Fruit fly (Drosophila melanogaster) whole organism, larva: ENCODE data around the gene CG15254.
A peak's percentile ranks its signal among the peaks of the same experiment; 100 is the strongest.
"Not testable (repeated sequence)": the region's sequence is repeated elsewhere in the genome, so short reads cannot be mapped to it uniquely, and the experiment has no call there.

Experiments used
- noc ChIP-seq: fragments of 200-800 bp; sonication (Bioruptor generic); optimal IDR thresholded peaks from 3 replicates; lab custom pipeline; 2019; ENCODE audit warnings: missing biosample characterization, mild to moderate bottlenecking, missing genetic modification characterization, moderate library complexity

CG15254 gene

DNA sequence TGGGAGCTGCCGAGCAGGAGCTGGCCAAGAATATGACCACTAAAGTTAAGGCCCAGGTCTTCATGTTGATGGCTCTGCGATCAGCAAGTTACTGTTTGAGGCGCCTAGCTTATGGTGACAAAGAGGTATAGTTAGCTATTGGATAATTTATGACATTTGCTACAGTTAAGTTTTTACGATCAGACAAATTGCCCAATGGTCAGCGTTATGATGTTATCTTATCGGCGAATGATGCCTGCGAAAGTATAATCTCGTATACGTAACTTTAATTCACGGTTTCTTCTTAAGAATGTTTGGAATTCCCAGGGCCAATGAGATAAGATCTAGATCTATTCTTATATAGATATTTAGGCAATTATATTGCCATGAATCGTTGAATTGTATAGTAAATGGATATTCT lies at the start of gene CG15254:
TSS of gene CG15254 (minus strand) at position 101 of the 400 bp plus-strand sequence.
- no peak for TF ChIP-seq noc

DNA sequence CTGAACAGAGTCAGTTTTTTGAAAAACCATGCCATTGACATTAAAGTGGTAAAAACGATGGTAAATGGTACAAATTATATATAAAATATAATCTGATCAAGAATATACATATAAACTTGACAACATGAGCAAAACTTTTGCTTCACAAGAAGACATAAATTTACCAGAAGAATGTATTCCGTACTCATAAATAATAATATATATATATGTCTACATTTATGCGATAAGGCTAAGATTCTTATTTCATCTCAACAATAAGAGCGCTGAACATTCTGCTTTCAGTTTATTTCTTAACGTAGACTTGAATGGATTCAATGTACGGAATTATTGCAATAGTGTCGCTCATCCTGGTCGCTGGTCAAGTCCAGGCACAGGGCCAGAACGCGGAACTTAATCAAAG lies 46.1 kb upstream of the CG15254 start, which contains the start of gene CG18477:
TSS of gene CG18477 (plus strand) at position 301 of the 400 bp plus-strand sequence.
- TF ChIP-seq noc = not testable (repeated sequence)

DNA sequence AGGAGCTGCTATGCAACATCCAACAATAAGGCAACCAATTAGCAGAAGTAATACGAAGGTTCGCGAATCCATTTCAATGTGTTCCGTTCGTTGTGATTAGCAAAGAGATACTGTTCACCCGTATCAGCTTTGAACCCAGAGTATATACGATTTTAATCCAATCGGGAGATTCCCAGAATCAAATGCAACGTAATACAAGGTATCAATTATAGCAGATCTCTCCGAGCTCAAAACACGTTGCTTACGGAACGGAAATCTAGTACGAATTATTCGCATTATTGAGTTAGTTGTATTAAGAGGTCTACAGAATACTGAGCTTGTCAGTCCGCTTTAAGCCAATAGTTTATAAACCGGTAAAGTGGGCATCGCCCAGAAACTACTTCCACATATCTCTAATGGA lies 44.7 kb upstream of the CG15254 start, which contains the start of gene CG44141:
TSS of gene CG44141 (minus strand) at position 101 of the 400 bp plus-strand sequence.
- not testable (repeated sequence) for TF ChIP-seq noc

DNA sequence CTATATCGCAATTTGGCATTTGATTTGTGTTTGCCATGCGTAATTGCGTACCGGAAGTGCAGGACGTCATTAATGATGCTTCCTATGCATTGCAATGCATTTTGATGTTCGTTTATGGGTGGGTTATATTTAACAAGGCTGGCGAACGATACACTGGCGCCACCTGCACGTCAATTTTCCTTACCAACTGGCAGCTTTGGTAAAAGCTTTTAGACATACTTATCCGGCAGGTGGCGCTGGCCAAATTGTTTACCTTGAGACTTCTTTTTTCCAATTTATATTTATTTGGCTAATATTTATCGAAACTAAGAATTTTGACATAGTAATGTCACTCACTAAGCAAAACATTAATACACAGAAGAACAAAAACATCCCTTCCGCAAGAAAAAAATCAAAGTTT lies 29.2 kb upstream of the CG15254 start:
- no peak for TF ChIP-seq noc

DNA sequence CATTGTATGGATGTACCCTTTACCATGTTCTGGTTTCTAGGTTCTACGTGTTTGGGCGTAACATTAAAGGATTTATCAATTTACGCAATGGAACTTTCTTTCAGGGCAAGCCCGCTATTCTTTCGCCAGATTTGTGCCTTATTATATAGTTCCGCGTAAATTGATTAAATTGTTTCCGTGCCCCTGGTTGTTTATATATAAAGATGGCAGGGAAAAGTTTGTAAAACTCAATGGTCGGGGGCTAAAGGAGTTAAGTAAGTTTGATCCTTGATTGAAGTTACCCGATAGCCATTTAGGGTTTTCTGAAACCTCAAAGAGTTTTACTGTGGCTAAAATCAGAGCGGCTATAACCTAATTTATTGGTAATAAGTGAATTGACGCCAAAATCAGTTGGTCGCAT lies 27.0 kb upstream of the CG15254 start:
- TF ChIP-seq noc = no peak

DNA sequence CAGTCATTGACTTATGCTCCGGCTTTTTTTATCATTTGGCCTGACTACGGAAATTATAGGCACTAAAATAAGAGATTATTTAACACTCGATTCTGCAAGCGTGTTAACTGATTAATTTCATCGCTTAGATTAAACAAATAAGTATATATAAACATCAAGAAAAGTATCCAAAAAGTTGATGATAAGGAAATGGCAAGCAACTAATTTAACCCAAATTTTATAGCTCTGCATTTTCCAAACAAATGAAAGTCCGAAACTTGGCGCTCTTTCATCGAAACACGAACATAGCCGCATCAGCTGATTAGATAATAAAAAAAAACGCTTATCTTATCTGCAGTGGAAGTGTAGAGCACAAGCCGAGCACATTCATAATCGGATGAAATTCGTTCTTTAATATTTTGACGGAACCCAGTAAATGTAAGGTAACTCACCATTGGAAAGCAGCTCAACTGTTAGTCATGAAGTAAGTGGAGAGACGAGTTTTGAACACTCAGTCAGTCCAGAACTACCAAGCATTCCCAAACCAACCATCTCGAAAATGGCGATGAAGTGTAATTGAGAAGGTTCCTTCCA lies 15.1 kb upstream of the CG15254 start, which contains the start of gene CG18480:
TSS of gene CG18480 (plus strand) at position 407 of the 573 bp plus-strand sequence.
- peak; percentile 80 for TF ChIP-seq noc

DNA sequence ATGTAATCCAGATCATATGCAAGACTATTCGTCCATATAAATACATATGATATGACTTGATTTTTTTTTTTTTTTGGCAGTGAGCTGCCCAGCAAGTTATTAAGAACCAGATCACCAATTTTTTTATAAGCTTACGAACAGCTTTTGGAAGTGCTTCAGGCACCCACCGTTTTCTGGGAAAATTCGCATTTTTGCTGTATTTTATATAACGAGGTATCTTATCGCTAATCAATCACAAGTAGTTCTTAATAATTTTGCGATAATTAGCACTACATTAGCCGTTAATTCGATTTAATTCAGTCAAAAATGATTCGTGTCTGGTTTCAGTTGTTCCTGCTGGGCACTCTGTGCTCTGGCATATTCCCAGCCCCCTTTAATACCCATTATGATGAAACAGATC lies 13.8 kb upstream of the CG15254 start, which contains the start of gene CG7631:
TSS of gene CG7631 (plus strand) at position 301 of the 400 bp plus-strand sequence.
- no peak for TF ChIP-seq noc

DNA sequence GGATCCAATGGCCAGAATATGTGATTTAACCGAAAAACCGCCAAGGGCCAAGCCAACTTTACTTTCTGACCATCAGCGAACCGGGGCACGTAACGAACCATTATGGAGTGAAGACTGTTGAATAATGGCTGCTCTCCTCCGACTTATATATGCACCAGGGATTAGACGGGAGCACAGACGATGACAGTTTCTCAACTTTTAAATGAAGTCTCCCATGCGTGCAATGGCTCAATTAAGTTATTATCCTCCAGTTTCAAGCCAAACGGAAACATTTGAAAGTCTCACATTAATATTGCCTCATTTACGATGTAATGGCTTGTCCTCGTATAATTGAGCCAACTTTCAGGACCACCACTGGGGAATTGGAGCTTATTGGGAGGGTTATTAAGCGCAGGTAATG lies 8.8 kb upstream of the CG15254 start, which contains the start of gene Or35a:
TSS of gene Or35a (minus strand) at position 101 of the 400 bp plus-strand sequence.
- TF ChIP-seq noc = no peak

DNA sequence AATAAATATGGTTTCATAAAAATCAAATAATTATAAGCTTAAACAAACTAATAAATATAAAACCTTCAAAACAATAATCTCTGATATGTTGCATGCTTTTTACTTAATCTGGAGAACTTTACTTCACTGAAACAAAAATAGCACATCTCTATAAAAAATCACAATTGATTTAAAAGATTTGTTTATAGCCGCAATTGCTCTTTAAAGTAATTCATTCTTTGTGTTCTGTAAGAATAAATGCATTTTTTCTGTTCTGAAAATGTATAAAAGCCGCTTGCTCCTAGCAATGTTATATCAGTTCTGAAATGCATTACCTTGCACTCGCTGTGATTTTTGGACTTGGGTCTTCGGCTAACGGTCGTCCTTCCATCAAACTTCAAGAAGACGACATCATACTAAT lies 2.1 kb upstream of the CG15254 start, which contains the start of gene CG11865:
TSS of gene CG11865 (plus strand) at position 301 of the 400 bp plus-strand sequence.
- TF ChIP-seq noc = no peak

DNA sequence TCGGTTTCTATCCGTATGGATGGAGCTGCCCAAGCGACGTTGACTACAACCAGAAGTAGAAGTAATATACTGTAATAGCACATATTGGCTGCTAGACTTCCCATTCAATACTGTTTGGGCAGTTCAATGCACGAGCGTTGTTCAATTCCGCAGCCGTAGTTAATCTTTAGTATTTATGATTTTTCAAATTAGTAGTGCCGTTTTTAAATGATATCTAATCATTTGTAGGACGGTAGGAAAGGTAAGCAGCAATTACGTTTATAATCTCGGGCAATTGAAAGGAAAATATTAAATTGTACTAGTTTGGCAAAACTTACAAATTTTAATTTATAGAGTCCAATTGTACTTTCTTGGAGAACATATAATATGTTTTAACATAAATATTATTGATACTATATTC lies 1.6 kb upstream of the CG15254 start, which contains the start of gene CG15253:
TSS of gene CG15253 (minus strand) at position 101 of the 400 bp plus-strand sequence.
- no peak for TF ChIP-seq noc

DNA sequence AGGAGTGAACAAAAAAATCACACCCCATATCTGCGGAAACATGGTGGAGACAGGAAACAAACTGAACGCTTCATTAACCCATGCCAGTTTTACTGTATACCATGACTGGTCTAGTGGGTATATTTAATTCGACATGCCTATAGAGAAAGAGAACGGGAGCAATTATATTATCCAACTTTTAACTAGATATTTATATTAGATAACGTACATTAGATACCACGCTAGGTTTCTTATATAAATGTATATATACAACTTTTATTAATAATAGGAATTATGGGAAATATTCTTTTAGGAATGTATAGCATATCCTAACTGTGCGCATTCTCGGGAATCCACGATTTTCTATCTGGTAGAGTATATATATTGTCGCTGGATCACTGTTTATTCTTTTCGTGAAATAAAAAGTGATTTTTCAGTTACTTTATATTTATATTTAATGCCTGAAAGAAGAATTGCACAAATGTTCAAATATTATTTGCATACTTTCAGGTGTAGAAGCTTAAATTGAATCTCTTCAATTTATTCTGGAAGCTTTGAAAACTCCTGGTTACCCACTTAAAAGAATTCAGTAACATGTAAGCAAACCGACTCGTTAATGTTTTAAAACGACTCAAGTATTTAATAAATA lies 1.2 kb downstream of the CG15254 start, which contains the start of gene Semp1:
TSS of gene Semp1 (minus strand) at position 51 of the 628 bp plus-strand sequence.
- no peak for TF ChIP-seq noc

DNA sequence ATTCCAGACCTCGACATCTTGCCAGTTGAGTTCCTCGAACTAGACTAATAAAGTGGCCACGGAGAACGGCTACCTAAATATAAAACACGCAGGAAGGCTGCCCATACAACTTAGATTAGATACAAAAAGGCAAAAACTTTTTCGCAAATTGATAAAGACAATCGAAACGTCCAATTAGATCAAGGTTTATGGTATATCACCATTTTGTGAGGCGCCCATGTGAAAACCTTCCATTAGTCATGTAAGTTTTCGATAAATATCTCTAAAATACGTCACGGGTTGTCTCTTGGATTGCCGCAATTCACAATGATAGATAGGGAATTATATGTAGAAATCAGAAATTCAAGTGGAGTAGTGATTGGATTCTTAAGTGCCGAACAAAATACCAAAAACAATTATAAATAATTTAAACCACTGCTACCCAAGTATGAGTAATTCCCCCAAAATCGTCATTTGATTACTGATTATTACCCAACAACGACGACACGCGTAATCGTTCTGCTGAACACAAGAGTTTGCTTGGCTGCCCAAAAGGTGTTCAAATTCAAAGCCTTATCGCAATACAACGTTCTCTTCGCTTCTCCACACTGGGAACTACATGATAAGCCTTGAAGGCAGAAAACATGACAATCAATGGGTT lies 2.8 kb downstream of the CG15254 start, which contains the start of gene CG15255:
TSS of gene CG15255 (minus strand) at position 51 of the 640 bp plus-strand sequence.
- TF ChIP-seq noc = peak; percentile 40

DNA sequence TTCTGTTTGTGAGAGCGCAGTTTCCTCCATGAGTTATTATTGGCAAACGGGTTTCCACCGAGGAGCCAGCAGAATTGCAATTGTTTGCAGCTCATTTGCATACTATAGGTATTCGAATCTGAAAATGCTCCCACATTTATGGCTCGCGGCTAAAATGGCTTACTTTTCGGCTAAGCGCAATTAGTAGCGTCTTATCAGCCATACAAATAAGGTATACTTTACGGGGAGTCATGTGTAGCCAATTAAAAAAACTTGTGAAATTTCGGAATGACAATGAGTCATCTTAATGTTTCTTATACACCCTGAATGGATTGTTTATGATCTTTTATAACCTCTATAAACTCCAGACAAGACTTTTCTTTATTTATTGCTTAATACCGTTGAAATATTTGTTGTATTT lies 5.5 kb downstream of the CG15254 start:
- TF ChIP-seq noc = no peak
